Worm (Caenorhabditis elegans): ENCODE data around the gene R10E12.2.

Gene R10E12.2

DNA sequence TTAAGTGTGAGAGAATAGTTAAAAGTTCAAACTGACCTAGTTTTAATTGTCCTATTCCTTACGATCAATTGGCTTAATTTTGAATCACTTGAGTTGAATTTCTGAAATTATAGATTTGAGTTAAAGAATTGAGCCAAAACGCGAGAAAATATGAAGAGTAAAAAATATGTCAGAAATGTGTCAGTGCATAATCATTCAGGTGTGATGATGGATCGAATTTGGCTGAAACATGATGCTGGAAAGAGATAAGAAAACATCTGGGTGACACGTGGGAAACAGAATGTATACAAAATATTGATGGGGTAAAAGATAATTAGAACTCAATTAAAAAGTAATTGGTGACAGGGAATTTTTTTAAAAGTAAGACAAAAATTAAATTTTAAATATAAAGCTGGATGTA lies at the start of gene R10E12.2:
Gene R10E12.2, minus strand, starts transcription at position 101 of the 400 bp plus-strand sequence.
- no peak for TF ChIP-seq pqm-1 (tag; optimal IDR thresholded peaks at IDR 0.05)
- no peak for TF ChIP-seq elt-1 (tag; optimal IDR thresholded peaks at IDR 0.05)
- no peak for TF ChIP-seq sea-2 (GFP tag; optimal IDR thresholded peaks at IDR 0.05)
- TF ChIP-seq skn-1 (tag; optimal IDR thresholded peaks at IDR 0.05), result no peak
- no peak for TF ChIP-seq nfya-1 (tag; optimal IDR thresholded peaks at IDR 0.05; ENCODE audit: insufficient read depth)
- TF ChIP-seq snpc-4 (tag; optimal IDR thresholded peaks at IDR 0.05), result no peak

DNA sequence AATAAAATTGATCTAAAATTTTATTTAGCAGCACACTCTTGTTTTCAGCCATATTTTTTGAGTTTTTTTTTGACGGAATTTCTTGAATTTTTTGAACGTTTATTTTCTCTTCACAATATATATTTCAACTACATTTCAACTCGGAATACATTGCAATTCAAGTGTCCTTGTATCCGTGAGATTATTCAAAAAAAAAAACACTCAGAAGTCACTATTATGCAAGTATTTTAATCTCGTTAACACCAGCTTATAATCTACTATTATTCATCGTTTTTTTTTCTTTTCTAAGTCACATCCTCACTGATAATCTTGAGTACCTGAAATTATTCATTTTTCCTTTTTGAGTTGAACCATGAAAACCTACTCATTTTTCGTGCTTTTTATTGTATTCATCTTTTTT lies 49.8 kb upstream of the R10E12.2 start, which contains the start of gene ins-21:
Gene ins-21, plus strand, starts transcription at position 301 of the 400 bp plus-strand sequence.
- TF ChIP-seq ceh-16 (tag; optimal IDR thresholded peaks at IDR 0.05), result no peak
- TF ChIP-seq daf-12 (tag; optimal IDR thresholded peaks at IDR 0.05), result no peak
- no peak for TF ChIP-seq nhr-23 (tag; optimal IDR thresholded peaks at IDR 0.05)
- TF ChIP-seq elt-3 (tag; optimal IDR thresholded peaks at IDR 0.05), result no peak
- no peak for TF ChIP-seq elt-2 (tag; optimal IDR thresholded peaks at IDR 0.05)
- no peak for TF ChIP-seq mml-1 (tag; optimal IDR thresholded peaks at IDR 0.05)
- no peak for TF ChIP-seq egl-5 (tag; optimal IDR thresholded peaks at IDR 0.05)
- no peak for TF ChIP-seq mdl-1 (tag; optimal IDR thresholded peaks at IDR 0.05)
- TF ChIP-seq zag-1 (tag; optimal IDR thresholded peaks at IDR 0.05), result no peak
- TF ChIP-seq sea-2 (GFP tag; optimal IDR thresholded peaks at IDR 0.05), result no peak
- no peak for TF ChIP-seq tbx-2 (tag; optimal IDR thresholded peaks at IDR 0.05)
- TF ChIP-seq pqm-1 (tag; optimal IDR thresholded peaks at IDR 0.05), result no peak
- TF ChIP-seq ceh-9 (tag; optimal IDR thresholded peaks at IDR 0.05), result no peak
- TF ChIP-seq elt-1 (tag; optimal IDR thresholded peaks at IDR 0.05), result no peak
- no peak for TF ChIP-seq ZK546.5 (tag; optimal IDR thresholded peaks at IDR 0.05)
- no peak for TF ChIP-seq ceh-82 (tag; optimal IDR thresholded peaks at IDR 0.05)
- TF ChIP-seq ztf-11 (tag; optimal IDR thresholded peaks at IDR 0.05), result no peak
- no peak for TF ChIP-seq lin-39 (tag; optimal IDR thresholded peaks at IDR 0.05)
- TF ChIP-seq ama-1 (optimal IDR thresholded peaks at IDR 0.05), result no peak
- no peak for TF ChIP-seq ceh-28 (tag; optimal IDR thresholded peaks at IDR 0.05)

DNA sequence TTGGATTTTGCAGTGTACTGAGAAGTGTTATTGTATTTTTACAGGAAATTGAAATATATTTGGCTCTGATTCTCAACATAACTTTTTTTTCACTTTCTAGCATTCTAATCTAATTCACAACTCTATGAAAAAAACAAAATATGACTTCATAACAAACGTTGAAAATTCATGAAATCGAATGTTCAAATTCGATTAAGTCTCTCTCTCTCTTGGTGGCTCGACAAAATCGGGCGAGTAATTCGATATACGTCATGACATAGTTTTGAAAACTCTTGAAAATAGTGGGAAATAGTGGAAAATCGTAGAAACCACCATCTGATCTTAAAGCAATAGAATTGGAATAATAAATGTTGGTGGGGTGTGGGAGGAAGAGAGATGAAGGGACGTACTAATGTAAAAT lies 44.3 kb upstream of the R10E12.2 start:
- TF ChIP-seq mml-1 (tag; optimal IDR thresholded peaks at IDR 0.05), result no peak
- no peak for TF ChIP-seq ceh-16 (tag; optimal IDR thresholded peaks at IDR 0.05)
- TF ChIP-seq lin-15B (tag; optimal IDR thresholded peaks at IDR 0.05), result no peak
- no peak for TF ChIP-seq elt-3 (tag; optimal IDR thresholded peaks at IDR 0.05)
- TF ChIP-seq nhr-67 (tag; optimal IDR thresholded peaks at IDR 0.05), result no peak
- TF ChIP-seq daf-12 (tag; optimal IDR thresholded peaks at IDR 0.05), result no peak
- no peak for TF ChIP-seq jun-1 (tag; optimal IDR thresholded peaks at IDR 0.05)
- TF ChIP-seq ztf-11 (tag; optimal IDR thresholded peaks at IDR 0.05), result no peak
- no peak for TF ChIP-seq fos-1 (tag; optimal IDR thresholded peaks at IDR 0.05)
- TF ChIP-seq tbx-2 (tag; optimal IDR thresholded peaks at IDR 0.05), result no peak
- no peak for TF ChIP-seq nhr-12 (tag; optimal IDR thresholded peaks at IDR 0.05)
- TF ChIP-seq ZK546.5 (tag; optimal IDR thresholded peaks at IDR 0.05), result no peak
- TF ChIP-seq sea-2 (GFP tag; optimal IDR thresholded peaks at IDR 0.05), result no peak
- TF ChIP-seq ceh-82 (tag; optimal IDR thresholded peaks at IDR 0.05), result no peak

DNA sequence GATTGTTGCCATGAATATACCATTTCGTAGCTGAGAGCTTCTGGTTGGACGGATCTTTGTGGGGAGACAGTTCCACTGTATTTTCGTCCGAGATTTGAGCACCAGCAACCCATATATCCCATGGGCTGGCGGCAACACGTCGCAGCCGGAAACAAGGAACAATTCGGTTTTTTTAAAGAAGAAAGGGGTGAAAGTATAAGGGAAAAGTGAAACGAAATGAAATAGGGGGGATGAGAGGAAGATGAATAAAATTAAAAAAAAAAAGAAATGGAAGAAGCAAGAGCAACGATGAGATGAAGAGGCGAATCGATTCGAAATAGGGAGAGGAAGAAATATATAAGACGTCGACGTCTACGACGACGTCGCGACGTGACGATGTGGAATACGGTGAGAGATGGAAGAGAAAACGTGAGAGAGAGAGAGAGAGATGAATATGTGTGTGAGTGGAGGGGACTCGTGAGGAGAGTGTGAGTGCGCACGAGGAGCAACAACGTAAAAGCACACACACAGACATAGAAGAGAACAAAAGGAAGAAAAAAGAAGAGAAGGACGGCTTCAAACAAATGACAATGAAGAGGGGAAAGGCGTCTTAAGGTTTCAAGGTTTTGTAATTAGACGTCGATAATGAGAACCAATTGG lies 42.9 kb upstream of the R10E12.2 start, which contains the start of gene rgs-1:
Gene rgs-1, minus strand, starts transcription at position 146 of the 639 bp plus-strand sequence.
- no peak for TF ChIP-seq lsy-12 (tag; optimal IDR thresholded peaks at IDR 0.05)
- no peak for TF ChIP-seq elt-3 (tag; optimal IDR thresholded peaks at IDR 0.05)
- TF ChIP-seq aly-2 (tag; optimal IDR thresholded peaks at IDR 0.05), result no peak
- TF ChIP-seq nhr-77 (tag; optimal IDR thresholded peaks at IDR 0.05), result no peak
- no peak for TF ChIP-seq ZK546.5 (tag; optimal IDR thresholded peaks at IDR 0.05)
- no peak for TF ChIP-seq mml-1 (tag; optimal IDR thresholded peaks at IDR 0.05)
- TF ChIP-seq ceh-9 (tag; optimal IDR thresholded peaks at IDR 0.05), result no peak
- TF ChIP-seq snpc-4 (tag; optimal IDR thresholded peaks at IDR 0.05), result peak; percentile 25
- TF ChIP-seq ceh-82 (tag; optimal IDR thresholded peaks at IDR 0.05), result no peak
- TF ChIP-seq nhr-28 (tag; optimal IDR thresholded peaks at IDR 0.05), result no peak
- TF ChIP-seq nhr-11 (tag; optimal IDR thresholded peaks at IDR 0.05), result no peak
- TF ChIP-seq zag-1 (tag; optimal IDR thresholded peaks at IDR 0.05), result no peak
- no peak for TF ChIP-seq ztf-4 (tag; optimal IDR thresholded peaks at IDR 0.05)
- TF ChIP-seq hmg-11 (tag; optimal IDR thresholded peaks at IDR 0.05), result peak; percentile 79
- no peak for TF ChIP-seq daf-12 (tag; optimal IDR thresholded peaks at IDR 0.05)
- TF ChIP-seq nhr-23 (tag; optimal IDR thresholded peaks at IDR 0.05), result no peak
- no peak for TF ChIP-seq pqm-1 (tag; optimal IDR thresholded peaks at IDR 0.05)
- TF ChIP-seq ceh-28 (tag; optimal IDR thresholded peaks at IDR 0.05), result no peak
- peak; percentile 77 for TF ChIP-seq nfya-1 (tag; optimal IDR thresholded peaks at IDR 0.05; ENCODE audit: insufficient read depth)
- TF ChIP-seq ceh-16 (tag; optimal IDR thresholded peaks at IDR 0.05), result no peak
- no peak for TF ChIP-seq nhr-43 (tag; optimal IDR thresholded peaks at IDR 0.05; ENCODE audit: poor library complexity, severe bottlenecking)
- TF ChIP-seq ztf-11 (tag; optimal IDR thresholded peaks at IDR 0.05), result no peak
- no peak for TF ChIP-seq egl-5 (tag; optimal IDR thresholded peaks at IDR 0.05)
- no peak for TF ChIP-seq R02D3.7 (tag; optimal IDR thresholded peaks at IDR 0.05)
- TF ChIP-seq nhr-67 (tag; optimal IDR thresholded peaks at IDR 0.05), result no peak
- TF ChIP-seq pha-4 (tag; optimal IDR thresholded peaks at IDR 0.05), result peak; percentile 5
- no peak for TF ChIP-seq nhr-25 (tag; optimal IDR thresholded peaks at IDR 0.05)
- peak; percentile 28 for TF ChIP-seq lin-15B (tag; optimal IDR thresholded peaks at IDR 0.05)
- TF ChIP-seq jun-1 (tag; optimal IDR thresholded peaks at IDR 0.05), result no peak
- no peak for TF ChIP-seq nhr-76 (tag; optimal IDR thresholded peaks at IDR 0.05)
- no peak for TF ChIP-seq nhr-12 (tag; optimal IDR thresholded peaks at IDR 0.05)
- TF ChIP-seq elt-2 (tag; optimal IDR thresholded peaks at IDR 0.05), result no peak
- no peak for TF ChIP-seq egl-27 (tag; optimal IDR thresholded peaks at IDR 0.05)
- TF ChIP-seq eor-1 (tag; optimal IDR thresholded peaks at IDR 0.05), result no peak
- TF ChIP-seq nhr-237 (tag; optimal IDR thresholded peaks at IDR 0.05), result no peak
- TF ChIP-seq fos-1 (tag; optimal IDR thresholded peaks at IDR 0.05), result no peak

All from whole organism, L3 larva.